Fruit fly (Drosophila melanogaster) whole organism, prepupa: ENCODE data around the gene eIF3e.

Experiments
- Blimp-1 ChIP-seq: fragments of 200-800 bp; sonication (Bioruptor generic); optimal IDR thresholded peaks from 3 replicates; lab custom pipeline; 2017; ENCODE audit warnings: missing biosample characterization, missing genetic modification characterization, mild to moderate bottlenecking, moderate library complexity, missing genetic modification reagents
- CG10631 ChIP-seq: fragments of 200-800 bp; sonication (Bioruptor generic); optimal IDR thresholded peaks from 2 replicates; lab custom pipeline; 2016; ENCODE audit warnings: missing biosample characterization, missing genetic modification characterization
- CG10669 ChIP-seq: fragments of 200-800 bp; sonication (Bioruptor generic); optimal IDR thresholded peaks from 3 replicates; lab custom pipeline; 2018; ENCODE audit warnings: missing biosample characterization, mild to moderate bottlenecking, missing genetic modification characterization, moderate library complexity
- CG11294 ChIP-seq: fragments of 200-800 bp; sonication (Bioruptor generic); IDR thresholded peaks from 2 replicates; pipeline ENCODE4 v1.3.6; 2022; ENCODE audit warnings: missing biosample characterization, missing genetic modification characterization
- CG1621 ChIP-seq: fragments of 200-800 bp; sonication (Bioruptor generic); optimal IDR thresholded peaks from 3 replicates; lab custom pipeline; 2018; ENCODE audit warnings: missing biosample characterization, mild to moderate bottlenecking, missing genetic modification characterization
- CG16779 ChIP-seq: fragments of 200-800 bp; sonication (Bioruptor generic); optimal IDR thresholded peaks from 3 replicates; lab custom pipeline; 2017; ENCODE audit warnings: missing biosample characterization, mild to moderate bottlenecking, missing genetic modification characterization
- CG3032 ChIP-seq: fragments of 200-800 bp; optimal IDR thresholded peaks from 2 replicates; lab custom pipeline; 2019; ENCODE audit warnings: missing biosample characterization, mild to moderate bottlenecking, missing genetic modification characterization, moderate library complexity
- CG31627 ChIP-seq: fragments of 200-800 bp; sonication (Bioruptor generic); optimal IDR thresholded peaks from 3 replicates; lab custom pipeline; 2016; ENCODE audit warnings: missing biosample characterization, missing genetic modification characterization
- CG32006 ChIP-seq: fragments of 200-800 bp; sonication (Bioruptor generic); optimal IDR thresholded peaks from 3 replicates; lab custom pipeline; 2017; ENCODE audit warnings: missing biosample characterization, mild to moderate bottlenecking, missing genetic modification characterization
- CG3919 ChIP-seq: fragments of 200-800 bp; sonication (Bioruptor generic); optimal IDR thresholded peaks from 3 replicates; lab custom pipeline; 2016; ENCODE audit warnings: missing biosample characterization, missing genetic modification characterization
- CG4318 ChIP-seq: fragments of 200-800 bp; sonication (Bioruptor generic); optimal IDR thresholded peaks from 3 replicates; lab custom pipeline; 2017; ENCODE audit warnings: missing biosample characterization, mild to moderate bottlenecking, missing genetic modification characterization
- CG6163 ChIP-seq: fragments of 200-800 bp; sonication (Bioruptor generic); IDR thresholded peaks from 3 replicates; pipeline ENCODE4 v1.3.6; 2022; ENCODE audit warnings: missing biosample characterization, missing genetic modification characterization
- CG6276 ChIP-seq: fragments of 200-800 bp; sonication (Bioruptor generic); optimal IDR thresholded peaks from 2 replicates; lab custom pipeline; 2017; ENCODE audit warnings: missing biosample characterization, mild to moderate bottlenecking, missing genetic modification characterization
- CG6792 ChIP-seq: fragments of 200-800 bp; sonication (Bioruptor generic); optimal IDR thresholded peaks from 3 replicates; lab custom pipeline; 2016; ENCODE audit warnings: missing biosample characterization, missing genetic modification characterization
- CG6808 ChIP-seq: fragments of 200-800 bp; sonication (Bioruptor generic); optimal IDR thresholded peaks from 3 replicates; lab custom pipeline; 2017; ENCODE audit warnings: missing biosample characterization, missing genetic modification characterization, mild to moderate bottlenecking, moderate library complexity, missing genetic modification reagents
- CG6854 ChIP-seq: fragments of 200-800 bp; sonication (Bioruptor generic); optimal IDR thresholded peaks from 2 replicates; lab custom pipeline; 2017; ENCODE audit warnings: missing biosample characterization, mild to moderate bottlenecking, missing genetic modification characterization
- CG7368 ChIP-seq: fragments of 200-800 bp; sonication (Bioruptor generic); optimal IDR thresholded peaks from 3 replicates; lab custom pipeline; 2016; ENCODE audit warnings: missing biosample characterization, missing genetic modification characterization
- CG8119 ChIP-seq: fragments of 200-800 bp; sonication (Bioruptor generic); IDR thresholded peaks from 3 replicates; pipeline ENCODE4 v1.3.6; 2022; ENCODE audit warnings: missing biosample characterization, missing genetic modification characterization
- CG8319 ChIP-seq: fragments of 200-800 bp; sonication (Bioruptor generic); optimal IDR thresholded peaks from 3 replicates; lab custom pipeline; 2016; ENCODE audit warnings: missing biosample characterization, missing genetic modification characterization
- CG9139 ChIP-seq: fragments of 200-800 bp; sonication (Bioruptor generic); optimal IDR thresholded peaks from 3 replicates; lab custom pipeline; 2017; ENCODE audit warnings: missing biosample characterization, mild to moderate bottlenecking, missing genetic modification characterization
- Eip75B ChIP-seq: fragments of 200-800 bp; sonication (Bioruptor generic); optimal IDR thresholded peaks from 3 replicates; lab custom pipeline; 2016; ENCODE audit warnings: missing biosample characterization, missing genetic modification characterization
- Eip93F ChIP-seq: fragments of 200-800 bp; sonication (Bioruptor generic); optimal IDR thresholded peaks from 2 replicates; lab custom pipeline; 2016; ENCODE audit warnings: missing biosample characterization, mild to moderate bottlenecking, missing genetic modification characterization
- Ets21C ChIP-seq: fragments of 200-800 bp; sonication (Bioruptor generic); optimal IDR thresholded peaks from 3 replicates; lab custom pipeline; 2016; ENCODE audit warnings: missing biosample characterization, missing genetic modification characterization
- Ets96B ChIP-seq: fragments of 200-800 bp; optimal IDR thresholded peaks from 2 replicates; lab custom pipeline; 2019; ENCODE audit warnings: missing biosample characterization, mild to moderate bottlenecking, missing genetic modification characterization, moderate library complexity
- Hr38 ChIP-seq: sonication (Bioruptor generic); optimal IDR thresholded peaks from 2 replicates; lab custom pipeline; 2016; ENCODE audit warnings: missing biosample characterization, missing genetic modification characterization
- Hr39 ChIP-seq: fragments of 200-800 bp; sonication (Bioruptor generic); optimal IDR thresholded peaks from 2 replicates; lab custom pipeline; 2016; ENCODE audit warnings: missing biosample characterization, missing genetic modification characterization
- Hr4 ChIP-seq: fragments of 200-800 bp; sonication (Bioruptor generic); optimal IDR thresholded peaks from 3 replicates; lab custom pipeline; 2016; ENCODE audit warnings: missing biosample characterization, missing genetic modification characterization
- Lpt ChIP-seq: fragments of 200-800 bp; sonication (Bioruptor generic); optimal IDR thresholded peaks from 3 replicates; lab custom pipeline; 2016; ENCODE audit warnings: missing biosample characterization, missing genetic modification characterization
- Met ChIP-seq: fragments of 200-800 bp; sonication (Bioruptor generic); optimal IDR thresholded peaks from 3 replicates; lab custom pipeline; 2016; ENCODE audit warnings: missing biosample characterization, missing genetic modification characterization
- OdsH ChIP-seq: fragments of 200-800 bp; sonication (Bioruptor generic); optimal IDR thresholded peaks from 3 replicates; lab custom pipeline; 2016; ENCODE audit warnings: missing biosample characterization, missing genetic modification characterization
- Sox102F ChIP-seq: fragments of 200-800 bp; sonication (Bioruptor generic); optimal IDR thresholded peaks from 2 replicates; lab custom pipeline; 2016; ENCODE audit warnings: missing biosample characterization, mild to moderate bottlenecking, missing genetic modification characterization
- Sox14 ChIP-seq: fragments of 200-800 bp; sonication (Bioruptor generic); optimal IDR thresholded peaks from 3 replicates; lab custom pipeline; 2016; ENCODE audit warnings: missing biosample characterization, missing genetic modification characterization
- dac ChIP-seq: fragments of 200-800 bp; sonication (Bioruptor generic); optimal IDR thresholded peaks from 2 replicates; lab custom pipeline; 2017; ENCODE audit warnings: missing biosample characterization, mild to moderate bottlenecking, missing genetic modification characterization
- eg ChIP-seq: fragments of 200-800 bp; sonication (Bioruptor generic); IDR thresholded peaks from 3 replicates; pipeline ENCODE4 v1.3.6; 2022; ENCODE audit warnings: missing biosample characterization, missing genetic modification characterization
- esn ChIP-seq: fragments of 200-800 bp; sonication (Bioruptor generic); optimal IDR thresholded peaks from 2 replicates; lab custom pipeline; 2016; ENCODE audit warnings: missing biosample characterization, mild to moderate bottlenecking, missing genetic modification characterization, moderate library complexity
- fd59A ChIP-seq: fragments of 200-800 bp; sonication (Bioruptor generic); optimal IDR thresholded peaks from 2 replicates; lab custom pipeline; 2017; ENCODE audit warnings: missing biosample characterization, mild to moderate bottlenecking, missing genetic modification characterization, missing genetic modification reagents
- fd85E ChIP-seq: fragments of 200-800 bp; sonication (Bioruptor generic); optimal IDR thresholded peaks from 3 replicates; lab custom pipeline; 2016; ENCODE audit warnings: missing biosample characterization, missing genetic modification characterization
- lz ChIP-seq: fragments of 200-800 bp; sonication (Bioruptor generic); optimal IDR thresholded peaks from 3 replicates; lab custom pipeline; 2016; ENCODE audit warnings: missing biosample characterization, missing genetic modification characterization
- net ChIP-seq: fragments of 200-800 bp; sonication (Bioruptor generic); optimal IDR thresholded peaks from 3 replicates; lab custom pipeline; 2016; ENCODE audit warnings: missing biosample characterization, missing genetic modification characterization
- pdm3 ChIP-seq: fragments of 200-800 bp; sonication (Bioruptor generic); optimal IDR thresholded peaks from 3 replicates; lab custom pipeline; 2016; ENCODE audit warnings: missing biosample characterization, missing genetic modification characterization
- spab ChIP-seq: fragments of 200-800 bp; sonication (Bioruptor generic); optimal IDR thresholded peaks from 2 replicates; lab custom pipeline; 2017; ENCODE audit warnings: missing biosample characterization, mild to moderate bottlenecking, missing genetic modification characterization, missing genetic modification reagents
- ss ChIP-seq, 2 experiments: fragments of 200-800 bp; sonication (Bioruptor generic); optimal IDR thresholded peaks; 2 replicates in 1 of 2; 3 replicates in 1 of 2; lab custom pipeline; 2017 to 2018; ENCODE audit warnings: mild to moderate bottlenecking in 2 of 2, missing biosample characterization in 2 of 2, missing genetic modification characterization in 2 of 2, moderate library complexity in 1 of 2
- svp ChIP-seq: fragments of 200-800 bp; sonication (Bioruptor generic); peaks from one replicate; lab custom pipeline; 2016; ENCODE audit warnings: missing biosample characterization, missing genetic modification characterization
- topi ChIP-seq: fragments of 200-800 bp; sonication (Bioruptor generic); optimal IDR thresholded peaks from 3 replicates; lab custom pipeline; 2016; ENCODE audit warnings: missing biosample characterization, missing genetic modification characterization
- vri ChIP-seq: fragments of 200-800 bp; sonication (Bioruptor generic); optimal IDR thresholded peaks from 3 replicates; lab custom pipeline; 2016; ENCODE audit warnings: missing biosample characterization, mild to moderate bottlenecking, missing genetic modification characterization

Gene eIF3e

DNA sequence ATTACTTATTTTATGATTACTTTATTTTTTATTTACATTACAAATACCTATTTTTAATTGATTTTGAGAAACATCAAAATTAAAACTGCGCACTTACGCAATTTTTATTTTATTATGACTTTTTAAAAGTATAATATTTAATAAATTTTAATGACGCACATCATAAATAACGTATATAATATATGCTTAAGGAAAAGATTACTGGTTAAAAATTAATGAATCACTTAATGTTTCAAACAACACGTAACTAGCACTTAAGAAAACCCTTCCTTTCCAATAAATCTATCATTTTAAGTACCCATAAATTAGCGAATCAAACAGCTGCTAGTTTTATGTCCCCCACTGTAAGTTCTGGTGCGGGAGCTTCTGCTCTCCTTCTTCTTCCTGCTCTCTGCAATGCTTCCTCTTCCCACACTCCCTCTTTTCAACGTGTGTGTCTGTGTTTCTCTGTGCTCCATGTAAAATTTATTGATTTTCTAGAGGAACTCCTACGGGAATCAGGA lies 20.1 kb upstream of the eIF3e start (continued):
- TF ChIP-seq OdsH (GFP tag; lab: Kevin White, UChicago) = peak; percentile 84
- TF ChIP-seq CG10631 (GFP tag; lab: Kevin White, UChicago) = peak; percentile 89
- TF ChIP-seq eg = peak; percentile 64; the same call in 2 of the 3 replicates
- peak; percentile 76 for TF ChIP-seq CG10669 (GFP tag; lab: Kevin White, UChicago)
- peak; percentile 66 for TF ChIP-seq pdm3 (GFP tag; lab: Kevin White, UChicago)
- peak; percentile 37 for TF ChIP-seq Sox14 (GFP tag; lab: Kevin White, UChicago)
- peak; percentile 37 for TF ChIP-seq topi
- peak; percentile 53 for TF ChIP-seq CG1621 (tag; lab: Kevin White, UChicago)
- TF ChIP-seq spab (GFP tag; lab: Kevin White, UChicago) = peak; percentile 93
- TF ChIP-seq Sox102F (GFP tag; lab: Kevin White, UChicago) = peak; percentile 46
- peak; percentile 89 for TF ChIP-seq Ets96B (tag; lab: Kevin White, UChicago)
- TF ChIP-seq Hr38 (GFP tag; lab: Kevin White, UChicago) = no peak
- peak; percentile 68 for TF ChIP-seq Met (GFP tag; lab: Kevin White, UChicago)
- peak; percentile 70 for TF ChIP-seq Lpt (GFP tag; lab: Kevin White, UChicago)
- peak; percentile 95 for TF ChIP-seq CG6808 (GFP tag; lab: Kevin White, UChicago)
- TF ChIP-seq CG6792 (GFP tag; lab: Kevin White, UChicago) = peak; percentile 73
- TF ChIP-seq esn (GFP tag; lab: Kevin White, UChicago) = peak; percentile 80
- TF ChIP-seq Blimp-1 = peak; percentile 32
- TF ChIP-seq Hr39 = peak; percentile 54
- peak; percentile 80 for TF ChIP-seq net
- peak; percentile 84 for TF ChIP-seq CG8119
- peak; percentile 38 for TF ChIP-seq dac (GFP tag; lab: Kevin White, UChicago)
- TF ChIP-seq CG32006 (GFP tag; lab: Kevin White, UChicago) = peak; percentile 94
- peak; percentile 7 for TF ChIP-seq Eip75B (GFP tag; lab: Kevin White, UChicago)
- peak; percentile 65 for TF ChIP-seq CG8319 (GFP tag; lab: Kevin White, UChicago)
- TF ChIP-seq Eip93F (GFP tag; lab: Kevin White, UChicago) = no peak
- peak; percentile 83 for TF ChIP-seq CG6276 (GFP tag; lab: Kevin White, UChicago)
- TF ChIP-seq CG4318 (GFP tag; lab: Kevin White, UChicago) = peak; percentile 76
- peak; percentile 66 for TF ChIP-seq Hr4 (GFP tag; lab: Kevin White, UChicago)
- TF ChIP-seq fd59A (GFP tag; lab: Kevin White, UChicago) = peak; percentile 93
- peak; percentile 37 for TF ChIP-seq Ets21C (GFP tag; lab: Kevin White, UChicago)

dm6 chr3L:16805806-16806719 lies 19.3 kb upstream of the eIF3e start:
- no peak for TF ChIP-seq Hr38 (GFP tag; lab: Kevin White, UChicago)
- TF ChIP-seq CG6854 (GFP tag; lab: Kevin White, UChicago) = no peak
- peak; percentile 14 for TF ChIP-seq Ets21C (GFP tag; lab: Kevin White, UChicago)
- TF ChIP-seq CG3919 = peak; percentile 48
- peak; percentile 38 for TF ChIP-seq Hr4 (GFP tag; lab: Kevin White, UChicago)
- TF ChIP-seq CG7368 = peak; percentile 24
- no peak for TF ChIP-seq CG16779 (tag; lab: Kevin White, UChicago)
- no peak for TF ChIP-seq fd85E
- TF ChIP-seq net = no peak
- peak; percentile 61 for TF ChIP-seq CG10669 (GFP tag; lab: Kevin White, UChicago)
- peak; percentile 6 to 8 for TF ChIP-seq ss (GFP tag; optimal IDR thresholded peaks at IDR 0.05; lab: Kevin White, UChicago)
- TF ChIP-seq CG1621 (tag; lab: Kevin White, UChicago) = peak; percentile 45
- TF ChIP-seq CG9139 (GFP tag; lab: Kevin White, UChicago) = peak; percentile 42
- TF ChIP-seq CG3032 (tag; lab: Kevin White, UChicago) = peak; percentile 64
- TF ChIP-seq Sox102F (GFP tag; lab: Kevin White, UChicago) = peak; percentile 52
- peak; percentile 71 for TF ChIP-seq Ets96B (tag; lab: Kevin White, UChicago)
- TF ChIP-seq topi = peak; percentile 56
- TF ChIP-seq OdsH (GFP tag; lab: Kevin White, UChicago) = peak; percentile 53
- no peak for TF ChIP-seq CG6276 (GFP tag; lab: Kevin White, UChicago)
- TF ChIP-seq vri (GFP tag; lab: Kevin White, UChicago) = peak; percentile 7
- peak; percentile 85 for TF ChIP-seq svp (GFP tag; lab: Kevin White, UChicago)
- TF ChIP-seq lz = peak; percentile 42
- peak; percentile 76 for TF ChIP-seq Blimp-1
- peak; percentile 29 for TF ChIP-seq spab (GFP tag; lab: Kevin White, UChicago)
- TF ChIP-seq CG11294 (GFP tag; lab: Robert Waterston, UW) = 0 out of 2 replicates have a peak, but pooled peaks have one; percentile 9
- no peak for TF ChIP-seq CG4318 (GFP tag; lab: Kevin White, UChicago)
- TF ChIP-seq CG31627 (GFP tag; lab: Kevin White, UChicago) = peak; percentile 26
- TF ChIP-seq CG6163 (GFP tag; lab: Robert Waterston, UW) = peak; percentile 30; the same call in 1 of the 3 replicates
- peak; percentile 56 for TF ChIP-seq CG10631 (GFP tag; lab: Kevin White, UChicago)
